Worm (Caenorhabditis elegans) whole organism, L2 larva: ENCODE measurements around the gene srh-219.

Source experiments
- C34F6.9 ChIP-seq: fragments of 150-350 bp; optimal IDR thresholded peaks from 2 replicates; lab custom pipeline; 2014; ENCODE audit warnings: missing biosample characterization, missing genetic modification characterization
- F13H6.1 ChIP-seq: sonication (generic microtip); optimal IDR thresholded peaks from 2 replicates; lab custom pipeline; 2016; ENCODE audit warnings: missing genetic modification characterization, missing compliant biosample characterization
- Y55F3AM.14 ChIP-seq: fragments of 200-800 bp; sonication (Bioruptor generic); optimal IDR thresholded peaks from 2 replicates; lab custom pipeline; 2018; ENCODE audit warnings: mild to moderate bottlenecking, missing genetic modification characterization, missing compliant biosample characterization
- ZK546.5 ChIP-seq: sonication (generic microtip); optimal IDR thresholded peaks from 2 replicates; lab custom pipeline; 2017; ENCODE audit warnings: missing biosample characterization, missing genetic modification characterization
- blmp-1 ChIP-seq: sonication (generic microtip); optimal IDR thresholded peaks from 2 replicates; lab custom pipeline; 2017; ENCODE audit warnings: missing genetic modification characterization, mild to moderate bottlenecking, missing compliant biosample characterization, antibody characterized with exemption, moderate library complexity; ENCODE audit not compliant: insufficient read depth
- ceh-16 ChIP-seq: fragments of 150-350 bp; optimal IDR thresholded peaks from 2 replicates; lab custom pipeline; 2014; ENCODE audit warnings: missing biosample characterization, missing genetic modification characterization
- crh-2 ChIP-seq: sonication (generic microtip); optimal IDR thresholded peaks from 2 replicates; lab custom pipeline; 2017; ENCODE audit warnings: missing biosample characterization, missing genetic modification characterization
- dmd-4 ChIP-seq: sonication (generic microtip); optimal IDR thresholded peaks from 2 replicates; lab custom pipeline; 2017; ENCODE audit warnings: missing biosample characterization, missing genetic modification characterization
- egl-27 ChIP-seq: sonication (generic microtip); optimal IDR thresholded peaks from 3 replicates; lab custom pipeline; 2017; ENCODE audit warnings: missing biosample characterization, missing genetic modification reagents, missing genetic modification characterization
- elt-3 ChIP-seq: sonication (generic microtip); optimal IDR thresholded peaks from 2 replicates; lab custom pipeline; 2017; ENCODE audit warnings: missing biosample characterization, missing genetic modification characterization
- fos-1 ChIP-seq: fragments of 150-350 bp; optimal IDR thresholded peaks from 2 replicates; lab custom pipeline; 2014; ENCODE audit warnings: missing biosample characterization, missing genetic modification characterization
- gmeb-1 ChIP-seq: fragments of 150-350 bp; optimal IDR thresholded peaks from 2 replicates; lab custom pipeline; 2014; ENCODE audit warnings: missing biosample characterization, missing genetic modification characterization
- lin-11 ChIP-seq: fragments of 150-350 bp; sonication (generic microtip); optimal IDR thresholded peaks from 2 replicates; lab custom pipeline; 2014; ENCODE audit warnings: missing biosample characterization, missing genetic modification characterization, inconsistent platforms, mixed read lengths
- lin-13 ChIP-seq: fragments of 150-350 bp; optimal IDR thresholded peaks from 2 replicates; lab custom pipeline; 2014; ENCODE audit warnings: missing biosample characterization, missing genetic modification reagents, missing genetic modification characterization
- lsy-2 ChIP-seq, 2 experiments: fragments of 150-350 bp in 1 of 2; sonication (generic microtip) in 1 of 2; optimal IDR thresholded peaks; 2 replicates each; lab custom pipeline; 2014 to 2017; ENCODE audit warnings: missing biosample characterization in 2 of 2, missing genetic modification characterization in 2 of 2
- mdl-1 ChIP-seq, 2 experiments: fragments of 150-350 bp in 1 of 2; sonication (generic microtip) in 1 of 2; optimal IDR thresholded peaks; 2 replicates each; lab custom pipeline; 2017; ENCODE audit warnings: missing biosample characterization in 2 of 2, missing genetic modification characterization in 2 of 2
- nhr-10 ChIP-seq: sonication (generic microtip); optimal IDR thresholded peaks from 2 replicates; lab custom pipeline; 2017; ENCODE audit warnings: missing biosample characterization, missing genetic modification characterization
- nhr-129 ChIP-seq: fragments of 150-350 bp; optimal IDR thresholded peaks from 2 replicates; lab custom pipeline; 2014; ENCODE audit warnings: missing biosample characterization, missing genetic modification characterization
- nhr-21 ChIP-seq: fragments of 150-350 bp; optimal IDR thresholded peaks from 2 replicates; lab custom pipeline; 2014; ENCODE audit warnings: missing biosample characterization, missing genetic modification characterization
- nhr-23 ChIP-seq: fragments of 150-350 bp; optimal IDR thresholded peaks from 2 replicates; lab custom pipeline; 2014; ENCODE audit warnings: missing biosample characterization, missing genetic modification reagents, missing genetic modification characterization
- nhr-25 ChIP-seq: fragments of 150-350 bp; sonication (generic microtip); optimal IDR thresholded peaks from 3 replicates; lab custom pipeline; 2014; ENCODE audit warnings: missing biosample characterization, missing genetic modification characterization
- nhr-77 ChIP-seq: fragments of 150-350 bp; optimal IDR thresholded peaks from 2 replicates; lab custom pipeline; 2014; ENCODE audit warnings: missing biosample characterization, missing genetic modification characterization
- peb-1 ChIP-seq: fragments of 150-350 bp; optimal IDR thresholded peaks from 2 replicates; lab custom pipeline; 2014; ENCODE audit warnings: missing biosample characterization, missing genetic modification characterization
- sem-4 ChIP-seq: fragments of 150-350 bp; optimal IDR thresholded peaks from 2 replicates; lab custom pipeline; 2014; ENCODE audit warnings: missing biosample characterization, missing genetic modification reagents, missing genetic modification characterization
- skn-1 ChIP-seq: sonication (generic microtip); optimal IDR thresholded peaks from 2 replicates; lab custom pipeline; 2017; ENCODE audit warnings: missing biosample characterization, missing genetic modification characterization
- sma-3 ChIP-seq: sonication (generic microtip); optimal IDR thresholded peaks from 2 replicates; lab custom pipeline; 2016; ENCODE audit warnings: missing genetic modification reagents, missing genetic modification characterization, missing compliant biosample characterization
- sma-9 ChIP-seq, 2 experiments: fragments of 150-350 bp in 1 of 2; sonication (generic microtip) in 1 of 2; optimal IDR thresholded peaks; 2 replicates each; lab custom pipeline; 2014 to 2016; ENCODE audit warnings: missing genetic modification characterization in 2 of 2, mild to moderate bottlenecking in 1 of 2, missing biosample characterization in 1 of 2, missing compliant biosample characterization in 1 of 2, missing genetic modification reagents in 1 of 2, moderate library complexity in 1 of 2
- snpc-4 ChIP-seq: fragments of 150-350 bp; optimal IDR thresholded peaks from 2 replicates; lab custom pipeline; 2014; ENCODE audit warnings: missing biosample characterization, missing genetic modification characterization
- unc-39 ChIP-seq: fragments of 150-350 bp; optimal IDR thresholded peaks from 2 replicates; lab custom pipeline; 2014; ENCODE audit warnings: missing biosample characterization, missing genetic modification characterization
- ztf-1 ChIP-seq: fragments of 200-800 bp; sonication (Bioruptor generic); conservative IDR thresholded peaks from 2 replicates; pipeline ENCODE4 v1.3.6; 2022; ENCODE audit warnings: missing genetic modification characterization, missing compliant biosample characterization
- ztf-11 ChIP-seq: sonication (generic microtip); optimal IDR thresholded peaks from 2 replicates; lab custom pipeline; 2017; ENCODE audit warnings: missing biosample characterization, missing genetic modification characterization
- ztf-4 ChIP-seq: fragments of 150-350 bp; optimal IDR thresholded peaks from 2 replicates; lab custom pipeline; 2014; ENCODE audit warnings: missing biosample characterization, missing genetic modification characterization

Gene srh-219

DNA sequence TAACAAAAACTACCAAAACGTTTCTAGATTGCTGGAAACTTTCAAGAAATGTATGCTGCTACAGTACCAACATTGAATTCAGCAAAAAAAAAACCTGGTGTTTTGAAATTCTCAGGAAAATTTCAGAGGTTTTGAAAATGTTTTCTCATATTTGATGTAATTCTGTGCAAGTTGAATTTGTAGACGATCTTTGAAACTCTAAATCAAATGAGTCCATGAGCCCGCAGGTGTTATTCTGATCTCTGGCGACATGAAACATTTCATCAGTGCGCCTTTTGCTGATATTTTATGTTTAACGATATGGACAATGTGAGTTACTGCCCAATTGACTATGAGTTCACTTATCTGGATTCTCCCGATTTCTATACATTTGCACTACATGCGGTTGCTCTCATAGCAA, 1.6 kb upstream of the srh-219 start, which contains the start of gene srh-218:
TSS of gene srh-218 (plus strand) at position 301 of the 400 bp plus-strand sequence.
- TF ChIP-seq gmeb-1 (tag; lab: Kevin White, UChicago): no peak
- TF ChIP-seq ztf-1 (GFP tag; lab: Robert Waterston, UW): no peak
- TF ChIP-seq C34F6.9 (tag; lab: Kevin White, UChicago): no peak
- no peak for TF ChIP-seq nhr-21

DNA sequence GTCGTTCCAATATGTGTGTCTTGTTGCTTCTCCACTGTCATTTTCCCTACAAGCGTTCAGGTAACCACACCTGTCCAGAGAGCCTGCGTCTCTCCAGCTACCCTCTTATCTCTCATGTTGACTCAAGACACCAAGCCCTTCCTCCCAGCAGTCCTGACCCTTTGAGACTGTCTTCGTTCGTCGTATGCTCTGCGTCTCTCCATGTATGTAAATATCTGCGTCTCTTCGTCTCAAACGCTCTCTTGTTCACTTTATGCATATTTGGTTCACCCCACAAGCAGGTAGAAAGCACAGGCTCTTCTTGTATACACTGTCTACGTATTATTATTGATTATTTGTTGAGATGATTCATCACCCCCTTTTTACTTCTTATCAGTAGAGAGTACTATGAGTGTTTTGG, 2.5 kb downstream of the srh-219 start:
- no peak for TF ChIP-seq sem-4
- TF ChIP-seq gmeb-1 (tag; lab: Kevin White, UChicago): peak; percentile 68
- peak; percentile 17 for TF ChIP-seq skn-1
- TF ChIP-seq F13H6.1 (tag; lab: Kevin White, UChicago): peak; percentile 82
- TF ChIP-seq egl-27 (tag; lab: Kevin White, UChicago): peak; percentile 22
- TF ChIP-seq crh-2 (tag; lab: Kevin White, UChicago): peak; percentile 42
- TF ChIP-seq sma-9 (GFP tag; optimal IDR thresholded peaks at IDR 0.05; lab: Kevin White, UChicago): peak; percentile 72
- no peak for TF ChIP-seq sma-9 (tag; optimal IDR thresholded peaks at IDR 0.05; lab: Kevin White, UChicago)
- peak; percentile 52 for TF ChIP-seq nhr-129 (tag; lab: Kevin White, UChicago)
- peak; percentile 90 for TF ChIP-seq fos-1 (tag; lab: Kevin White, UChicago)
- no peak for TF ChIP-seq blmp-1 (tag; lab: Kevin White, UChicago)
- TF ChIP-seq, all 48 proteins: peak for 8

DNA sequence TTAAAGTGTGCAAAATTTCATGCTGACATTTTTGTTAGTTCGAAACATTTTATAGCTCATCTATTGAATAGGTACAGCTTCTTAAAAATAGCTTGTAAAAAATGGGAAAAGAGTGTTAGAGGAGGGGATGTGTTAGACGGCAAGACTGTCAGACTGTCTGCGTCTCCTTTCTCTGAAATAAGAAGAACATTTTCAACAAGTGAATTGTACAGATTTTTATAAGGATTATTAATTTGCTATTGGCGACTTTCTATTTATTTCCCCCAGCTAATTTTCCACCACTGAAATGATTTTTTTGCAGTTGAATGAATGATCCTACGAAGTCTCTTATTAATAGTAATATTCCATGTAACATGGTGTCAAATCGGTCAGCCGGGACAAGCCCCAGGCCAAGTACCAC, 3.2 kb downstream of the srh-219 start, which contains the start of gene C06B8.7:
TSS of gene C06B8.7 (plus strand) at position 301 of the 400 bp plus-strand sequence.
- TF ChIP-seq ZK546.5 (tag; lab: Kevin White, UChicago) (no peak), skn-1 (no peak), nhr-10 (tag; lab: Kevin White, UChicago) (no peak), nhr-21 (no peak), ztf-4 (tag; lab: Kevin White, UChicago) (no peak), nhr-77 (tag; lab: Kevin White, UChicago) (no peak), elt-3 (tag; lab: Kevin White, UChicago) (no peak), peb-1 (tag; lab: Kevin White, UChicago) (no peak), dmd-4 (no peak), nhr-23 (tag; lab: Kevin White, UChicago) (no peak), lin-13 (GFP tag; lab: Kevin White, UChicago) (no peak), unc-39 (tag; lab: Kevin White, UChicago) (no peak), ztf-11 (tag; lab: Kevin White, UChicago) (no peak), ceh-16 (tag; lab: Kevin White, UChicago) (no peak), gmeb-1 (tag; lab: Kevin White, UChicago) (no peak), lin-11 (tag; lab: Kevin White, UChicago) (no peak)

DNA sequence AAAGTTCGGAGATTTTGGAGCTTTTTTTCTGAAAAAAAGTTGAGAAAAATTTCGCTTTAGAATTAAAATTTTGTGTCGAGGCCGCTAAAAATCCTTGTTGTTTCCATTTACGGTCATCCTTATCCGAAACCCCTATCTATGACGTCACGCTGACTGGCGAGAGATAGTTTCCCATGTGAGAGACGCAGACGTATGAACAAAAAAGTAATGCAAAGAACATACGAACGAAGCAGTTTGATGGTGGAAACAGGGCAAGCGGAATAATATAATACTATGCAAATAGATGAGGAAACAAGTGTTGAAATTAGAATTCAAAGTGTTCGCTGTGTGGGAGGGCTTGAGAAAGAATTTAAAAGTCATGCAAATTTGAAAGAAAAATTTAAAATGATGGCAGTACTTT, 3.8 kb downstream of the srh-219 start:
- TF ChIP-seq sma-9 (GFP tag; optimal IDR thresholded peaks at IDR 0.05; lab: Kevin White, UChicago): peak; percentile 41
- no peak for TF ChIP-seq sma-9 (tag; optimal IDR thresholded peaks at IDR 0.05; lab: Kevin White, UChicago)
- no peak for TF ChIP-seq nhr-21
- no peak for TF ChIP-seq Y55F3AM.14
- TF ChIP-seq fos-1 (tag; lab: Kevin White, UChicago): peak; percentile 36

DNA sequence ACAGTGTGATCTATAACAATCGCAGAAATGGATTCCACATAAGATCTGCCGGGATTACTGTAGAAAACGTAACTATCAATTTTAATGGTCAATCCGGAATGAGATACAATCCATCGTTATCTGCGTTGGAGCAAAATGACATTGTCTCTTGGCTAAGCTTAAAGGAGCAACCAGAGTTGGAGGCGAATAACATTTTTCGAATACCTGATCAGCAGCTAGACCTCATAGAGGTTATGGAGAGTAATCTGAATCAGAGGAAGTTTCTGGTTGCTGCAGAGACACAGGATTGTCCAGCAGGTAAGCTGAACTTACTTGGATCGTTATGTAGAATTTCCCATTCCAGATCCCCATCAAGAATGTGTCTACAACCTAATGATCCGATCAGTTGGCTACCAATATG, 8.3 kb downstream of the srh-219 start:
- no peak for TF ChIP-seq mdl-1 (tag; optimal IDR thresholded peaks at IDR 0.05; lab: Kevin White, UChicago)
- TF ChIP-seq nhr-21: no peak
- TF ChIP-seq unc-39 (tag; lab: Kevin White, UChicago): no peak
- TF ChIP-seq sma-9 (GFP tag; optimal IDR thresholded peaks at IDR 0.05; lab: Kevin White, UChicago): no peak
- no peak for TF ChIP-seq sma-9 (tag; optimal IDR thresholded peaks at IDR 0.05; lab: Kevin White, UChicago)
- no peak for TF ChIP-seq snpc-4 (tag; lab: Kevin White, UChicago)
- TF ChIP-seq skn-1: no peak

DNA sequence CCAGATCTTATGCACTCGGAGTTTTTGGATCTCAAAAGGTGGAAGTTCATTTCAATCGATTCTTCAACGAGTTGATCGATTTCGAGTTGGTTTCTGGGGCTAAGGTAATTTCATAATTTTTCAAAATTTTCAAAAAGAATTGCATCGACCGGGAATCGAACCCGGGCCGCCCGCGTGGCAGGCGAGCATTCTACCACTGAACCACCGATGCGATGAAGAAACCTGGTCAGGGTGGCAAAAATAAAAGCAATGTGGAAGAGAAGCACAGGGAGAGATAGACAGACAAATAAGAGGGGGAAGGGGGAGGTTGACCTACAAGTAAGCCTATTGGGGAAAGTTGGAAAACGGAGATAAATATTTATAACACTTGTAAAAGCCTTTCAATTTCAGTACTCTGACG, 9.8 kb downstream of the srh-219 start:
- peak; percentile 84 for TF ChIP-seq crh-2 (tag; lab: Kevin White, UChicago)
- TF ChIP-seq sma-3 (GFP tag; lab: Kevin White, UChicago): peak; percentile 48
- peak; percentile 22 for TF ChIP-seq sma-9 (GFP tag; optimal IDR thresholded peaks at IDR 0.05; lab: Kevin White, UChicago)
- TF ChIP-seq sma-9 (tag; optimal IDR thresholded peaks at IDR 0.05; lab: Kevin White, UChicago): no peak
- TF ChIP-seq mdl-1 (tag; optimal IDR thresholded peaks at IDR 0.05; lab: Kevin White, UChicago): no peak
- TF ChIP-seq nhr-25 (tag; lab: Kevin White, UChicago): no peak
- peak; percentile 17 for TF ChIP-seq snpc-4 (tag; lab: Kevin White, UChicago)
- TF ChIP-seq egl-27 (tag; lab: Kevin White, UChicago): peak; percentile 4
- peak; percentile 12 for TF ChIP-seq F13H6.1 (tag; lab: Kevin White, UChicago)
- no peak for TF ChIP-seq ceh-16 (tag; lab: Kevin White, UChicago)
- TF ChIP-seq lin-11 (tag; lab: Kevin White, UChicago): peak; percentile 42
- peak; percentile 54 for TF ChIP-seq fos-1 (tag; lab: Kevin White, UChicago)
- TF ChIP-seq nhr-129 (tag; lab: Kevin White, UChicago): peak; percentile 43
- peak in 1 of 2 experiments; percentile 28 for TF ChIP-seq lsy-2 (tag; optimal IDR thresholded peaks at IDR 0.05; lab: Kevin White, UChicago)
